Worm (Caenorhabditis elegans) whole organism, midembryonic: ENCODE results near the gene cam-1.

Experiments used
- cog-1 ChIP-seq: sonication (generic microtip); optimal IDR thresholded peaks from 2 replicates; lab custom pipeline; 2016; ENCODE audit warnings: missing genetic modification characterization, missing compliant biosample characterization
- flt-1 ChIP-seq: fragments of 200-800 bp; sonication (Bioruptor generic); IDR thresholded peaks from 2 replicates; pipeline ENCODE4 v1.3.6; 2022; ENCODE audit warnings: missing genetic modification characterization, missing compliant biosample characterization
- tab-1 ChIP-seq: fragments of 200-800 bp; sonication (Bioruptor generic); IDR thresholded peaks from 2 replicates; pipeline ENCODE4 v1.3.6; 2022; ENCODE audit warnings: missing genetic modification characterization, missing compliant biosample characterization
- ztf-23 ChIP-seq: fragments of 200-800 bp; sonication (Bioruptor generic); IDR thresholded peaks from 2 replicates; pipeline ENCODE4 v1.3.6; 2022; ENCODE audit warnings: missing genetic modification reagents, missing genetic modification characterization, missing compliant biosample characterization
- ztf-29 ChIP-seq: fragments of 200-800 bp; sonication (Bioruptor generic); IDR thresholded peaks from 2 replicates; pipeline ENCODE4 v1.3.6; 2022; ENCODE audit warnings: missing genetic modification reagents, missing genetic modification characterization, missing compliant biosample characterization

- TF ChIP-seq ztf-29, result no peak
- TF ChIP-seq flt-1 (GFP tag; lab: Robert Waterston, UW), result no peak
- no peak for TF ChIP-seq ztf-23
- no peak for TF ChIP-seq cog-1 (tag; lab: Kevin White, UChicago)
- TF ChIP-seq tab-1 (GFP tag; lab: Robert Waterston, UW), result no peak
Measured at ce11 chrII:9299679-9300078, 10.4 kb downstream of the cam-1 start.
